Worm (Caenorhabditis elegans) whole organism, mixed stage, embryonic: ENCODE results near the gene B0304.4.

ENCODE experiments used
- blmp-1 ChIP-seq: fragments of 150-350 bp; optimal IDR thresholded peaks from 2 replicates; lab custom pipeline; 2014; ENCODE audit warnings: missing biosample characterization, missing genetic modification characterization
- ceh-39 ChIP-seq: fragments of 150-350 bp; optimal IDR thresholded peaks from 2 replicates; lab custom pipeline; 2014; ENCODE audit warnings: missing biosample characterization, missing genetic modification characterization
- ceh-43 ChIP-seq: fragments of 200-800 bp; sonication (Bioruptor generic); optimal IDR thresholded peaks from 2 replicates; lab custom pipeline; 2018; ENCODE audit warnings: mild to moderate bottlenecking, missing genetic modification characterization, moderate library complexity, missing compliant biosample characterization
- ceh-83 ChIP-seq: fragments of 200-800 bp; sonication (Bioruptor generic); optimal IDR thresholded peaks from 2 replicates; lab custom pipeline; 2018; ENCODE audit warnings: mild to moderate bottlenecking, missing genetic modification characterization, missing compliant biosample characterization
- cnd-1 ChIP-seq: fragments of 200-800 bp; sonication (Bioruptor generic); optimal IDR thresholded peaks from 2 replicates; lab custom pipeline; 2018; ENCODE audit warnings: mild to moderate bottlenecking, missing genetic modification characterization, missing compliant biosample characterization
- elt-1 ChIP-seq: sonication (generic microtip); optimal IDR thresholded peaks from 2 replicates; lab custom pipeline; 2017; ENCODE audit warnings: missing genetic modification characterization, mild to moderate bottlenecking, missing compliant biosample characterization, antibody characterized with exemption, moderate library complexity, borderline replicate concordance; ENCODE audit not compliant: insufficient read depth
- elt-3 ChIP-seq: fragments of 150-350 bp; optimal IDR thresholded peaks from 2 replicates; lab custom pipeline; 2014; ENCODE audit warnings: missing biosample characterization, missing genetic modification characterization
- flh-1 ChIP-seq: fragments of 200-800 bp; sonication (Bioruptor generic); optimal IDR thresholded peaks from 2 replicates; lab custom pipeline; 2018; ENCODE audit warnings: mild to moderate bottlenecking, missing genetic modification characterization, moderate library complexity, missing compliant biosample characterization
- lin-32 ChIP-seq: fragments of 200-800 bp; sonication (Bioruptor generic); optimal IDR thresholded peaks from 2 replicates; lab custom pipeline; 2018; ENCODE audit warnings: mild to moderate bottlenecking, missing genetic modification characterization, missing compliant biosample characterization
- lsy-2 ChIP-seq: fragments of 150-350 bp; optimal IDR thresholded peaks from 2 replicates; lab custom pipeline; 2014; ENCODE audit warnings: missing biosample characterization, missing genetic modification characterization
- nhr-2 ChIP-seq: fragments of 150-350 bp; optimal IDR thresholded peaks from 2 replicates; lab custom pipeline; 2014; ENCODE audit warnings: missing biosample characterization, missing genetic modification characterization
- nhr-237 ChIP-seq: fragments of 150-350 bp; optimal IDR thresholded peaks from 2 replicates; lab custom pipeline; 2014; ENCODE audit warnings: missing biosample characterization, missing genetic modification characterization
- nhr-28 ChIP-seq: fragments of 150-350 bp; optimal IDR thresholded peaks from 2 replicates; lab custom pipeline; 2014; ENCODE audit warnings: missing biosample characterization, missing genetic modification characterization
- nhr-76 ChIP-seq: sonication (generic microtip); optimal IDR thresholded peaks from 2 replicates; lab custom pipeline; 2017; ENCODE audit warnings: missing biosample characterization, missing genetic modification characterization
- pha-4 ChIP-seq: fragments of 150-350 bp; optimal IDR thresholded peaks from 2 replicates; lab custom pipeline; 2018; ENCODE audit warnings: missing biosample characterization, missing genetic modification reagents, missing genetic modification characterization
- sem-2 ChIP-seq: fragments of 200-800 bp; sonication (Bioruptor generic); optimal IDR thresholded peaks from 2 replicates; lab custom pipeline; 2018; ENCODE audit warnings: mild to moderate bottlenecking, missing genetic modification characterization, missing compliant biosample characterization
- snpc-4 ChIP-seq: fragments of 150-350 bp; optimal IDR thresholded peaks from 2 replicates; lab custom pipeline; 2014; ENCODE audit warnings: missing biosample characterization, missing genetic modification characterization
- sptf-1 ChIP-seq: sonication (generic microtip); optimal IDR thresholded peaks from 2 replicates; lab custom pipeline; 2017; ENCODE audit warnings: mild to moderate bottlenecking, missing genetic modification characterization, moderate library complexity, missing compliant biosample characterization
- unc-120 ChIP-seq: sonication (generic microtip); optimal IDR thresholded peaks from 2 replicates; lab custom pipeline; 2017; ENCODE audit warnings: missing genetic modification characterization, missing compliant biosample characterization; ENCODE audit not compliant: poor library complexity, severe bottlenecking
- zip-8 ChIP-seq: fragments of 150-350 bp; optimal IDR thresholded peaks from 2 replicates; lab custom pipeline; 2014; ENCODE audit warnings: missing biosample characterization, missing genetic modification characterization

B0304.4 gene

DNA sequence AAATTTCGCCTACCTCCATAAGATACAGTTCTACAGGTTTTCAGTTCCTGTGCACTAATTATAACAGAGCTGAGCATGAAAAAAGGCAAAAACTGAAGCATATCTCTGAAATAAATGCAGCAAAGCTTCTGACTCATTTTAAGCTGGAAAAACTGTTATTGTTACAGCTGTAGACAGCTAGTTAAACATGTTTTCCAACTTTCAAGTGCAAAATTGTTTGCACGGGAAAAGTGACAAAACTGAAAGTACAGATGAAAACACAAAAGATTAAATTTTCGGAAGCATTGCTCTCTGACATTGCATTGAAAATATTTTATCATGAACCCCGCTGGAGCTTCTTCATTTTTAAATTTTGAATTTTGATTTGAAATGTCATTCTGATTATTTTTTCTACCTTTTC, 32.3 kb downstream of the B0304.4 start, which contains the start of gene T05C1.5:
Gene T05C1.5 (minus strand): TSS at position 101 of the 400 bp plus-strand sequence.
- no peak for TF ChIP-seq ceh-43
- TF ChIP-seq sem-2 (GFP tag; lab: Kevin White, UChicago) = no peak
- TF ChIP-seq blmp-1 (tag; lab: Kevin White, UChicago) = no peak
- TF ChIP-seq cnd-1 (tag; lab: Kevin White, UChicago) = no peak
- TF ChIP-seq nhr-76 = no peak
- no peak for TF ChIP-seq nhr-237 (tag; lab: Kevin White, UChicago)
- TF ChIP-seq elt-3 = no peak
- no peak for TF ChIP-seq snpc-4 (tag; lab: Kevin White, UChicago)
- no peak for TF ChIP-seq nhr-28 (tag; lab: Kevin White, UChicago)
- no peak for TF ChIP-seq sptf-1
- TF ChIP-seq ceh-83 (GFP tag; lab: Kevin White, UChicago) = no peak
- TF ChIP-seq nhr-2 (tag; lab: Kevin White, UChicago) = no peak
- TF ChIP-seq, all 35 proteins: peak for 0

DNA sequence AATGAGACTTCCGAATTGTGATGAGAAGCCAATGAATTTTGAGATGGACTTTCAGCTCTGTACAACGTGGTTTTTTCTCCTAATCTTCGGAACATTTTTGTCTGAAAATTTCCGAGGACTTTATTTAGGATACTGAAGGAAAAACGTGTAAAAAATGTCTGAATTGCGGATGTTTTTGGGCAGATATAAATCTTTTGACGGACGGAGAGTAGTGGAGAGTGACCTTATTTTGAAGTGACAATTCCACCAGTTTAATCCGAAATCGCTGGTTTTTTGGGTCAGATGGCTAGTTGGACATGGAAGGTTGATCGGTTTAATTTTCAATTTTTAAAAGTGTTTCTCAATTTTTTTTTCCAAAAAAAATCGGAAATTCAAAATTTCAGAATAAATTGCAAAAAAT, 33.7 kb downstream of the B0304.4 start, which contains the start of gene T05C1.3:
Gene T05C1.3 (minus strand): TSS at position 101 of the 400 bp plus-strand sequence.
- no peak for TF ChIP-seq nhr-2 (tag; lab: Kevin White, UChicago)
- TF ChIP-seq ceh-43 = no peak
- no peak for TF ChIP-seq elt-1 (tag; lab: Kevin White, UChicago)
- no peak for TF ChIP-seq snpc-4 (tag; lab: Kevin White, UChicago)
- no peak for TF ChIP-seq flh-1
- TF ChIP-seq sptf-1 = no peak
- TF ChIP-seq ceh-39 (tag; lab: Kevin White, UChicago) = no peak
- no peak for TF ChIP-seq ceh-83 (GFP tag; lab: Kevin White, UChicago)
- TF ChIP-seq nhr-28 (tag; lab: Kevin White, UChicago) = no peak
- no peak for TF ChIP-seq lin-32
- no peak for TF ChIP-seq blmp-1 (tag; lab: Kevin White, UChicago)
- no peak for TF ChIP-seq zip-8 (tag; lab: Kevin White, UChicago)
- TF ChIP-seq lsy-2 (tag; lab: Kevin White, UChicago) = no peak

DNA sequence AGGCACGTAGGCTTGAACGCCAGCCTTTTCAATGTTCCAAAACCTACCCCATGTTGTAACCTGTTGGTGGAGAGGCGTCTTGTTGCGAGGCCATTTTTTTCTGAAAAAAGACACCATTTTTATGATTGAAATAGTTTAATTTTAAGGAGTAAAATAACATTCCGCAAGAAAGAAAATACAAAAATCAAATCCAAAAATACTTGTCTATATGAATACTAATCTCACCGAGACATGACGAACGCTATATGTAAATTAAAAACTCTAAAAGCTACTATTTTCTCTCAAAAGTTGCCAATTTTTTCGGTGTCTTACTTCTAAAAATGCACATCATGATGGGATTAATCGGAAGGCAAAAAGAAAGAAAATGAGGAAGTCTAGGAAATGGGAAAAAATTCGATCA, 41.0 kb downstream of the B0304.4 start, which contains the start of gene T05C1.2:
Gene T05C1.2 (minus strand): TSS at position 101 of the 400 bp plus-strand sequence.
- no peak for TF ChIP-seq unc-120

DNA sequence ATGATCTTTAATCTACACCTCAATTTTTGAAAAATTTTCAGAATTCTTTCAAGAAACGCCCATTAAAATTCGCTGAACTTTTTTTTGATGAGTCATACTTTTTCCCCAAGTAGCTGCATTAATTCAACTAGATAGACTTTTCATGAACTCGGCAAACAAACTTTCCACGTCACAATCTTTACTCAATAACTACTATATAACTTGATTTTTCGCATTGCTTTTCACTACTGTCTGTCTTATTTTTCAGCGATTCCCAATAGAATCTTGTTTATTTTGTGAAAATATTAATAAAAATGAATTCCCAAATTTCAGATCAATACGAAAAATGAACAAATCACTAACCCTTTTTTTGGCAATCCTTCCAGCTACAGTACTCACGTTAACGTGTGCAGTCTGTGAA, 44.7 kb downstream of the B0304.4 start, which contains the start of gene T05C1.1:
Gene T05C1.1 (plus strand): TSS at position 301 of the 400 bp plus-strand sequence.
- TF ChIP-seq pha-4 (tag; lab: Kevin White, UChicago) = no peak
- no peak for TF ChIP-seq ceh-39 (tag; lab: Kevin White, UChicago)

DNA sequence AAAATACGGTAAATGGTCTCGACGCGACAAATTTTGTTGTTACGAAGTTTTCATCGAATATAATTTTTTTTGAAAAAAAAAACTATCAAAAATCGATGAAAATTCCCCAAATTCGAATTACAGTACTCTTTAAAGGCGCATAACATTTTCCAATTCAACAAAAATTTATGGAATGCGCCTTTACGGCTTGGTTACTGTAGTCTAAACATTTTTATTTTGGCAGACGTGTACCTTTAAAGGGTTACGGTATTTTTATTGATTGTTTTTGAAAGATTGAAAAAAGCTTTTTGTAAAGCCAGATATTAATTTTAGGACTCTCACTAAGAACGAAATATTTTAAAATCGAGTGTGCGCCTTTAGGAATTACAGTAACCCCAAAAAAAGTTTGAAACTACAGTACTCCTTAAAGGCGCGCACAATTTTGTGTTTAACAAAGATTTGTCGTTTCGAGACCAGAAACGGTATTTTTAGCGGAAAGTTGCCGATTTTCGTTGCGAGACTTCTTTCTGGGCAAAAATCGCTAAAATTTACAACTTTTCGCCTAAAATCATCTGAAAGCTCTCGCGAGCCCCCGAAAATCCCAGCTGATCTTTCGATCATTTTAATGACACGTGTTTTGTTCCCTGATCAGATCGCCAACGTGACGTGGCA, 48.9 kb downstream of the B0304.4 start:
- TF ChIP-seq ceh-83 (GFP tag; lab: Kevin White, UChicago) (no peak), nhr-2 (tag; lab: Kevin White, UChicago) (no peak), nhr-76 (no peak), zip-8 (tag; lab: Kevin White, UChicago) (no peak), ceh-43 (no peak), lin-32 (no peak), nhr-28 (tag; lab: Kevin White, UChicago) (no peak)
